Worm (Caenorhabditis elegans) whole organism, L4/young adult: Measurements from ENCODE around the gene F56C3.10.

Source experiments
- W03F9.2 ChIP-seq: fragments of 150-350 bp; optimal IDR thresholded peaks from 2 replicates; lab custom pipeline; 2014; ENCODE audit warnings: missing biosample characterization, missing genetic modification characterization
- dao-5 ChIP-seq: sonication (generic microtip); optimal IDR thresholded peaks from 2 replicates; lab custom pipeline; 2016; ENCODE audit warnings: missing genotype, missing genetic modification characterization, moderate library complexity, missing compliant biosample characterization
- him-1 ChIP-seq: sonication (generic microtip); optimal IDR thresholded peaks from 2 replicates; lab custom pipeline; 2016; ENCODE audit warnings: missing genotype, missing genetic modification reagents, missing genetic modification characterization, missing compliant biosample characterization

- TF ChIP-seq him-1 (tag; lab: Kevin White, UChicago), result no peak
- no peak for TF ChIP-seq dao-5
- no peak for TF ChIP-seq W03F9.2 (tag; lab: Kevin White, UChicago)
Measured at ce11 chrX:1424509-1424908, 43.0 kb upstream of the F56C3.10 start, which contains the start of gene F19G12.3.
